Worm (Caenorhabditis elegans): ENCODE results near the gene tbx-2.

ce11 chrIII:5085529-5085928 is 50.6 kb downstream of the tbx-2 start, which contains the start of gene cah-1:
- TF ChIP-seq W03F9.2 (tag; optimal IDR thresholded peaks at IDR 0.05): no peak
- TF ChIP-seq dao-5 (tag; optimal IDR thresholded peaks at IDR 0.05): no peak
- TF ChIP-seq him-1 (tag; optimal IDR thresholded peaks at IDR 0.05): no peak

Data from whole organism, L4/young adult.